Worm (Caenorhabditis elegans) whole organism, late embryonic: ENCODE data around the gene nhr-114.

Experiments
- C38D4.7 ChIP-seq: fragments of 200-800 bp; sonication (Bioruptor generic); optimal IDR thresholded peaks from 2 replicates; lab custom pipeline; 2018; ENCODE audit warnings: mild to moderate bottlenecking, missing genetic modification characterization, moderate library complexity, missing compliant biosample characterization
- ama-1 ChIP-seq: fragments of 150-350 bp; optimal IDR thresholded peaks from 2 replicates; lab custom pipeline; 2014
- ceh-18 ChIP-seq: sonication (generic microtip); optimal IDR thresholded peaks from 2 replicates; lab custom pipeline; 2016; ENCODE audit warnings: missing genetic modification characterization, missing compliant biosample characterization
- ceh-34 ChIP-seq: sonication (generic microtip); optimal IDR thresholded peaks from 2 replicates; lab custom pipeline; 2016; ENCODE audit warnings: mild to moderate bottlenecking, missing genetic modification characterization, missing compliant biosample characterization
- ceh-45 ChIP-seq: fragments of 200-800 bp; sonication (Bioruptor generic); IDR thresholded peaks from 2 replicates; pipeline ENCODE4 v1.3.6; 2022; ENCODE audit warnings: missing genetic modification reagents, missing genetic modification characterization, missing compliant biosample characterization
- dmd-4 ChIP-seq: sonication (generic microtip); optimal IDR thresholded peaks from 2 replicates; lab custom pipeline; 2016; ENCODE audit warnings: borderline replicate concordance, missing genetic modification characterization, missing compliant biosample characterization
- dve-1 ChIP-seq: sonication (generic microtip); optimal IDR thresholded peaks from 2 replicates; lab custom pipeline; 2017; ENCODE audit warnings: antibody characterized with exemption, mild to moderate bottlenecking, missing genetic modification characterization, missing compliant biosample characterization
- hlh-30 ChIP-seq: sonication (generic microtip); optimal IDR thresholded peaks from 2 replicates; lab custom pipeline; 2017; ENCODE audit warnings: antibody characterized with exemption, missing genetic modification characterization, missing compliant biosample characterization; ENCODE audit not compliant: insufficient read depth
- lim-6 ChIP-seq: sonication (generic microtip); optimal IDR thresholded peaks from 2 replicates; lab custom pipeline; 2016; ENCODE audit warnings: missing genetic modification characterization, missing compliant biosample characterization
- nhr-11 ChIP-seq: fragments of 150-350 bp; optimal IDR thresholded peaks from 2 replicates; lab custom pipeline; 2014; ENCODE audit warnings: missing biosample characterization, missing genetic modification characterization
- pat-9 ChIP-seq: fragments of 200-800 bp; sonication (Bioruptor generic); optimal IDR thresholded peaks from 2 replicates; lab custom pipeline; 2018; ENCODE audit warnings: mild to moderate bottlenecking, missing genetic modification characterization, moderate library complexity, missing compliant biosample characterization
- pha-4 ChIP-seq: fragments of 150-350 bp; optimal IDR thresholded peaks from 2 replicates; lab custom pipeline; 2018; ENCODE audit warnings: missing biosample characterization, missing genetic modification reagents, missing genetic modification characterization
- sdc-2 ChIP-seq: sonication (generic microtip); optimal IDR thresholded peaks from 2 replicates; lab custom pipeline; 2016; ENCODE audit warnings: missing genotype, missing genetic modification characterization, missing compliant biosample characterization
- sox-4 ChIP-seq: sonication (generic microtip); optimal IDR thresholded peaks from 2 replicates; lab custom pipeline; 2017; ENCODE audit warnings: mild to moderate bottlenecking, missing genetic modification characterization, inconsistent platforms, missing compliant biosample characterization

DNA sequence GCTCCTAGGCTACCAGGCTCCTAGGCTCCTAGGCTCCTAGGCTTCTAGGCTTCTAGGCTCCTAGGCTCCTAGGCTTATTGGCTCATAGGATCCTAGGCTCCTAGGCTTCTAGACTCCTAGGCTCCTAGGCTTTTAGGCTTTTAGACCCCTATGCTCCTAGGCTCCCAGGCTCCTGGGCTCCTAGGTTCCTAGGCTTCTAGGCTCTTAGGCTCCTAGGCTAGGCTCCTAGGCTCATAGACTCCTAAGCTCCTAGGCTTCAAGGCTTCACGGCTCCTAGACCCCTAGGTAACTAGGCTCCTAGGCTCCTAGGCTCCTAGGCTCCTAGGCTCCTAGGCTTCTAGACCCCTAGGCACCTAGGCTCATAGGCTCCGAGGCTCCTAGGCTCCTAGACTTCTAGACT, 35.6 kb upstream of the nhr-114 start:
- TF ChIP-seq ceh-34 (no peak), lim-6 (tag; lab: Kevin White, UChicago) (no peak), C38D4.7 (GFP tag; lab: Kevin White, UChicago) (no peak), ceh-45 (GFP tag; lab: Robert Waterston, UW) (no peak), pat-9 (tag; lab: Kevin White, UChicago) (no peak), ceh-18 (tag; lab: Kevin White, UChicago) (no peak), dve-1 (tag; lab: Kevin White, UChicago) (no peak), hlh-30 (tag; lab: Kevin White, UChicago) (no peak), sdc-2 (tag; lab: Kevin White, UChicago) (no peak), ama-1 (lab: Kevin White, UChicago) (no peak), nhr-11 (tag; lab: Kevin White, UChicago) (no peak), pha-4 (tag; lab: Kevin White, UChicago) (no peak), sox-4 (tag; lab: Kevin White, UChicago) (no peak), dmd-4 (tag; lab: Kevin White, UChicago) (no peak)
